Worm (Caenorhabditis elegans): Measurements from ENCODE around the gene acr-7.

acr-7 gene

DNA sequence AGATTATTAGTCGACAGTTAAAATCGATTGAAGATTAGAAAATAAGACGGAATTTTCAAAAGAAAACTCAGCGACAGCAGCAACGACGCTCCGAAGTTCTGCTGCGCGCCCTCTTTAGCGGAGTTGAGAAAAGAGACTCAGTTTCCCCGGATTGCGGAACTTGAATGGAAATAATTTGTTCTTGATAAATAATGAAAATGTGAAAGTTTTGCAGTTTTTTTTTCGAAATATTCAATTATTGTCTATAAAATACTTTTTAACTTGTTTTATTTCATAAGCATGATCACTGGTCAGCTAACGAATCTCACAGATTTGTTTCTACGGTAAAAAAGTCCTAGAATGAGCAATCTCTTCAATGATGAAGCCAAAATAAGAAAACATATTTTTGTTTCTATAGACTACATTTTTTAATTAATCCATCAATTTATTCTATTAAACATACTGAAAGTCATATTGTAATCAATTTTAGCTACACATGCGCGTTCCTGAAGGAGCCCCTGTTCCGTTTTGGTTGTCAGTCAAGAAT, 8.0 kb upstream of the acr-7 start, which contains the start of the genes cec-3 and T09A5.15 (continued):
- peak; percentile 77 for TF ChIP-seq nhr-71 (tag; optimal IDR thresholded peaks at IDR 0.05)
- no peak for TF ChIP-seq fkh-4 (tag; optimal IDR thresholded peaks at IDR 0.05; ENCODE audit: borderline replicate concordance)
- peak; percentile 55 for TF ChIP-seq lir-3 (tag; optimal IDR thresholded peaks at IDR 0.05; ENCODE audit: poor library complexity)
- no peak for TF ChIP-seq hpl-2 (GFP tag; optimal IDR thresholded peaks at IDR 0.05)
- no peak for TF ChIP-seq pag-3 (tag; optimal IDR thresholded peaks at IDR 0.05; ENCODE audit: borderline replicate concordance, insufficient read depth)
- no peak for TF ChIP-seq mab-9 (GFP tag; IDR thresholded peaks at IDR 0.05)
- TF ChIP-seq nhr-11 (tag; optimal IDR thresholded peaks at IDR 0.05) = no peak
- TF ChIP-seq C04F5.9 (tag; optimal IDR thresholded peaks at IDR 0.05) = peak; percentile 23
- no peak for TF ChIP-seq pqm-1 (tag; optimal IDR thresholded peaks at IDR 0.05)
- TF ChIP-seq lin-13 (GFP tag; optimal IDR thresholded peaks at IDR 0.05) = no peak
- peak; percentile 8 for TF ChIP-seq irx-1 (tag; optimal IDR thresholded peaks at IDR 0.05)
- peak; percentile 56 for TF ChIP-seq lin-14 (GFP tag; optimal IDR thresholded peaks at IDR 0.05)
- TF ChIP-seq alr-1 (tag; optimal IDR thresholded peaks at IDR 0.05; ENCODE audit: borderline replicate concordance) = no peak
- no peak for TF ChIP-seq ztf-4 (tag; optimal IDR thresholded peaks at IDR 0.05)
- no peak for TF ChIP-seq unc-130 (tag; optimal IDR thresholded peaks at IDR 0.05)
- no peak for TF ChIP-seq lin-39 (tag; optimal IDR thresholded peaks at IDR 0.05)
- no peak for TF ChIP-seq ets-5 (GFP tag; IDR thresholded peaks at IDR 0.05)
- no peak for TF ChIP-seq fos-1 (tag; optimal IDR thresholded peaks at IDR 0.05)
- no peak for TF ChIP-seq jun-1 (tag; optimal IDR thresholded peaks at IDR 0.05)
- TF ChIP-seq nhr-19 (GFP tag; conservative IDR thresholded peaks at IDR 0.05) = 0 out of 2 replicates have a peak, but pooled peaks have one; percentile 14
- TF ChIP-seq fkh-8 (tag; optimal IDR thresholded peaks at IDR 0.05) = peak; percentile 51
- no peak for TF ChIP-seq zag-1 (tag; optimal IDR thresholded peaks at IDR 0.05)
- no peak for TF ChIP-seq nhr-237 (tag; optimal IDR thresholded peaks at IDR 0.05)
- TF ChIP-seq elt-3 (tag; optimal IDR thresholded peaks at IDR 0.05) = no peak
- no peak for TF ChIP-seq nhr-12 (tag; optimal IDR thresholded peaks at IDR 0.05)
- no peak for TF ChIP-seq aha-1 (tag; optimal IDR thresholded peaks at IDR 0.05)
- TF ChIP-seq mdl-1 (tag; optimal IDR thresholded peaks at IDR 0.05) = no peak
- no peak for TF ChIP-seq nhr-84 (tag; optimal IDR thresholded peaks at IDR 0.05)
- no peak for TF ChIP-seq sox-4 (tag; optimal IDR thresholded peaks at IDR 0.05)
- peak; percentile 11 for TF ChIP-seq unc-86 (tag; optimal IDR thresholded peaks at IDR 0.05)
- peak; percentile 65 for TF ChIP-seq nhr-90 (tag; optimal IDR thresholded peaks at IDR 0.05; ENCODE audit: poor library complexity)

DNA sequence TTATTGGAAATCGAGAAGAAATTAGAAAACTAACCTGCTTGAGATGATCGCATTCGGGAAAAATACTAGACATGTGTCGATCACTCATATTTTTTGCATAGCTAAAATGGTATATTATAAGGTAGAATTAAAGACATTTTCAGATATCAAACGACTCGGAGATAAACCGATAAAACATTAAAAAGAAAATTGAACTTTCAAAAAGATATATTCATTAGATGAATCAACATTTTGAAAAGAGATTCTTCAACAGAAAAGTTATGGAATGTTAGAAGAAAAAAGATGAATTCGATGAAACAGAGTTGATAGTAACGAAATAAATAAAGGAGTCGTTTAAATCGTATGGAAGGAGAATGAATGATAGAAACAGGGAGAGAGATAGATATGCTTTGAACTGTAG, 6.0 kb upstream of the acr-7 start, which contains the start of gene mdmh-35:
mdmh-35 (minus strand) TSS at position 101 of the 400 bp plus-strand sequence.
- TF ChIP-seq Y116A8C.19 (tag; optimal IDR thresholded peaks at IDR 0.05; ENCODE audit: borderline replicate concordance) (no peak), rnt-1 (tag; optimal IDR thresholded peaks at IDR 0.05) (no peak), unc-62 (GFP tag; optimal IDR thresholded peaks at IDR 0.05) (no peak), dsc-1 (tag; optimal IDR thresholded peaks at IDR 0.05) (no peak), nhr-11 (tag; optimal IDR thresholded peaks at IDR 0.05) (no peak), jun-1 (tag; optimal IDR thresholded peaks at IDR 0.05) (no peak), unc-98 (GFP tag; IDR thresholded peaks at IDR 0.05) (no peak), nhr-20 (tag; optimal IDR thresholded peaks at IDR 0.05) (no peak), nhr-90 (tag; optimal IDR thresholded peaks at IDR 0.05; ENCODE audit: poor library complexity) (no peak), xbp-1 (tag; optimal IDR thresholded peaks at IDR 0.05) (no peak), lin-35 (GFP tag; optimal IDR thresholded peaks at IDR 0.05) (no peak), fkh-4 (tag; optimal IDR thresholded peaks at IDR 0.05; ENCODE audit: borderline replicate concordance) (no peak), pqm-1 (tag; optimal IDR thresholded peaks at IDR 0.05) (no peak)

ce11 chrII:7854942-7855341, 5.3 kb upstream of the acr-7 start, which contains the start of gene mdt-10:
TSS of gene mdt-10 (minus strand) at chrII:7855042.
- TF ChIP-seq unc-86 (tag; optimal IDR thresholded peaks at IDR 0.05) (no peak), egl-13 (tag; optimal IDR thresholded peaks at IDR 0.05) (no peak), nhr-85 (tag) (no peak)

Measured in whole organism, L1 larva.